Fruit fly (Drosophila melanogaster): ENCODE measurements around the gene CG9692.

The CG9692 gene

DNA sequence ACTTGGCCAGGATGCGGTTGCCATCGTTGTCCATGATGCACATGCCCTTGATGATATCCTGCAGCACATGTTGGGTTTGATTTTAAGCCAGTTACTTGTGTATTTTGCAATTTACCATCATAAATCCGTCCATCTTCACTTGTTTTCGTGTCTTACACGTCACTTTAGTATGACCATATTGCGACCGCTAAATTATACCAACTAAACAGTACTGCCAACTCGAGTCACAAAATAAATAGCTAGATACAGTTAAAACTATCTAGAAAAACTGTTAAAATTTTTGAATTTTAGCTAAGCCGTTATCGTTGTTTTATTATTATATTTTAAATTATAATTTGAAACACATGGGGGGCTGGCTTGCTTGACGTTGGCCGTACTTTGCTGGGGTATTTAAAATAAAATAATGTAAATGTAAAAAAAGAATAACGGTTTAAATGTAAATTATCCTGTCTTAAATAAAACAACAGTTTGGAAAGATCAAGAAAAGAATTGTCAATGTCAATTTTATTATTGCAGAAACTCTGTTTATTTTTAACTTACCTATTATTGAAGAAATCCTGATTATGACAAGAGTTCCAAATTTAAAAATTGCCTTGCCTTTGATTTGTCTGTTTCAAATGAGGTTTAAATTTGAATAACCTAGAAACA lies 31.3 kb upstream of the CG9692 start, which contains the start of the genes zetaCOP and CG13032:
TSS of gene zetaCOP (minus strand) at position 189 of the 648 bp plus-strand sequence.
TSS of gene CG13032 (plus strand) at position 598 of the 648 bp plus-strand sequence.
- TF ChIP-seq YL-1 (GFP tag; optimal IDR thresholded peaks at IDR 0.05) (peak; percentile 69), Scr (GFP tag; IDR thresholded peaks at IDR 0.05; ENCODE audit: partially characterized antibody) (0 out of 2 replicates have a peak, but pooled peaks have one; percentile 16), Oli (tag; optimal IDR thresholded peaks at IDR 0.05) (no peak), kah (GFP tag; optimal IDR thresholded peaks at IDR 0.05) (no peak), Xbp1 (GFP tag; optimal IDR thresholded peaks at IDR 0.05) (peak; percentile 45), Dp (GFP tag; optimal IDR thresholded peaks at IDR 0.05) (peak; percentile 65), pzg (GFP tag; optimal IDR thresholded peaks at IDR 0.05) (peak; percentile 64), CG2712 (tag; optimal IDR thresholded peaks at IDR 0.05) (peak; percentile 25), insv (GFP tag; optimal IDR thresholded peaks at IDR 0.05) (peak in 1 of 2 experiments; percentile 42), CG3995 (GFP tag; optimal IDR thresholded peaks at IDR 0.05) (peak; percentile 34), fd64A (GFP tag; optimal IDR thresholded peaks at IDR 0.05) (no peak), CG14710 (tag; optimal IDR thresholded peaks at IDR 0.05) (peak; percentile 45), CG13287 (GFP tag; IDR thresholded peaks at IDR 0.05; ENCODE audit: partially characterized antibody) (0 out of 2 replicates have a peak, but pooled peaks have one; percentile 19), nmo (GFP tag; optimal IDR thresholded peaks at IDR 0.05) (peak; percentile 18), MBD-R2 (GFP tag; IDR thresholded peaks at IDR 0.05) (peak; percentile 42; the same call in 1 of the 2 replicates), Elba2 (GFP tag; optimal IDR thresholded peaks at IDR 0.05) (peak; percentile 31), HmgD (GFP tag; optimal IDR thresholded peaks at IDR 0.05) (no peak), CG17359 (tag; optimal IDR thresholded peaks at IDR 0.05) (no peak), zfh1 (GFP tag; IDR thresholded peaks at IDR 0.05) (no peak), lbe (GFP tag; optimal IDR thresholded peaks at IDR 0.05) (peak; percentile 20), trem (tag; optimal IDR thresholded peaks at IDR 0.05) (peak; percentile 99), peb (GFP tag; IDR thresholded peaks at IDR 0.05) (no peak), Blimp-1 (GFP tag; optimal IDR thresholded peaks at IDR 0.05) (no peak), CG12219 (GFP tag; optimal IDR thresholded peaks at IDR 0.05) (no peak), stwl (tag; optimal IDR thresholded peaks at IDR 0.05) (peak; percentile 69), tna (GFP tag; IDR thresholded peaks at IDR 0.05; ENCODE audit: partially characterized antibody) (no peak), zen (tag; optimal IDR thresholded peaks at IDR 0.05) (no peak), CG11093 (GFP tag; IDR thresholded peaks at IDR 0.05) (no peak), pnt (GFP tag; optimal IDR thresholded peaks at IDR 0.05) (no peak), ken (GFP tag; IDR thresholded peaks at IDR 0.05) (no peak), D19A (tag; optimal IDR thresholded peaks at IDR 0.05) (peak; percentile 1), row (GFP tag; IDR thresholded peaks at IDR 0.05) (peak; percentile 36; the same call in 1 of the 3 replicates), E2f2 (GFP tag; IDR thresholded peaks at IDR 0.05) (peak; percentile 66), chinmo (GFP tag; IDR thresholded peaks at IDR 0.05; ENCODE audit: partially characterized antibody) (no peak), CG12391 (tag; optimal IDR thresholded peaks at IDR 0.05) (peak; percentile 16), CG12769 (tag; optimal IDR thresholded peaks at IDR 0.05) (no peak), Dref (GFP tag; IDR thresholded peaks at IDR 0.05) (no peak), sr (GFP tag; IDR thresholded peaks at IDR 0.05) (no peak), CG30020 (tag; optimal IDR thresholded peaks at IDR 0.05) (peak; percentile 21), CG4617 (GFP tag; optimal IDR thresholded peaks at IDR 0.05; ENCODE audit: borderline replicate concordance) (peak; percentile 30), Fer2 (tag; optimal IDR thresholded peaks at IDR 0.05) (no peak), BEAF-32 (GFP tag; optimal IDR thresholded peaks at IDR 0.05) (peak; percentile 27), CG10267 (tag; optimal IDR thresholded peaks at IDR 0.05) (peak; percentile 46), MESR4 (GFP tag; optimal IDR thresholded peaks at IDR 0.05) (peak; percentile 82), Sry-β (GFP tag; optimal IDR thresholded peaks at IDR 0.05) (peak; percentile 79), CG15601 (tag; optimal IDR thresholded peaks at IDR 0.05) (no peak), her (GFP tag; optimal IDR thresholded peaks at IDR 0.05) (no peak), CoRest (tag; optimal IDR thresholded peaks at IDR 0.05) (peak; percentile 10), CG8478 (optimal IDR thresholded peaks at IDR 0.05) (no peak)

Measured in whole organism, embryonic.